Worm (Caenorhabditis elegans): ENCODE measurements around the gene F42F12.3.

DNA sequence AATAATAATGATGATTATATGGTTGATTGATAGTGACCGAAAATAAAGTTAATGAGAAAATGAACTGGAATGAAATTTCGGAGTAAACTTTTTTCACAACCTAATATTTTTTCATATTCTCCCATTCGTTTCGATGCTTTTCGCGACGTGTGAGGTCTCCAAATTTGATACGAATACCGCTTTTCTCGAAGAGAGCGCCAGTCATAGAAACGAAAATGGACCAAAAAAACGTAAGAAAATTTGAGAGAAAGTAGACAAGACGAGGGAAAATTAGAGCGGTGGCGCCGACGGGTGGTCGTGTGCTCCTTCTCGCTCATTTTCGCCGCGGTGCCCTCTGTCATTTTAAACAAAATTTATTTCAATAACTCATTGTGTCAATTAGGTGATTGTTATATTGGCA, 36.0 kb upstream of the F42F12.3 start:
- TF ChIP-seq unc-120 (tag; optimal IDR thresholded peaks at IDR 0.05; ENCODE audit: poor library complexity, severe bottlenecking) = no peak
- no peak for TF ChIP-seq pha-4 (tag; optimal IDR thresholded peaks at IDR 0.05)
- TF ChIP-seq ceh-43 (GFP tag; optimal IDR thresholded peaks at IDR 0.05) = no peak
- TF ChIP-seq zip-8 (tag; optimal IDR thresholded peaks at IDR 0.05) = no peak
- TF ChIP-seq snpc-4 (tag; optimal IDR thresholded peaks at IDR 0.05) = no peak
